Fruit fly (Drosophila melanogaster): ENCODE results near the gene CG10333.

DNA sequence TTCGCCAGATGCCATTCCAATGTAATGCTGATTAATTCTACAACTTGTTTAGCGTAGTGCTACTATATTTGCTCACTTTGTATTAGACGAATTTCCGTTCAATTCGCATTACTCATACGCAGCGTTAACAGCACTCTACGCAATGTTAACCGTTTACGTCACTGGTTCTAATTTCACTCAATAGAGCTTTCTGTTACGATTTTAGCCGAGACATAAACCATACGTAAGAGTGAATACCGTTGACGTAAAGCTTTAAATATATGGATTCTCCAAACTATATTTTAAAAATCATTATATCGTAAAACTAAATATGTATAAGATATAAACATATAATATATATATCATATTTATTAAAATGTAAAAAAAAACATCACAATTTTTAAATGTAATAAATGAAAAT is 30.4 kb upstream of the CG10333 start:
- TF ChIP-seq CTCF (optimal IDR thresholded peaks at IDR 0.05) (no peak), CG8478 (optimal IDR thresholded peaks at IDR 0.05) (no peak)

Data from S2 (cell line).